Fruit fly (Drosophila melanogaster): Measurements from ENCODE around the gene CG5111.

CG5111 gene

DNA sequence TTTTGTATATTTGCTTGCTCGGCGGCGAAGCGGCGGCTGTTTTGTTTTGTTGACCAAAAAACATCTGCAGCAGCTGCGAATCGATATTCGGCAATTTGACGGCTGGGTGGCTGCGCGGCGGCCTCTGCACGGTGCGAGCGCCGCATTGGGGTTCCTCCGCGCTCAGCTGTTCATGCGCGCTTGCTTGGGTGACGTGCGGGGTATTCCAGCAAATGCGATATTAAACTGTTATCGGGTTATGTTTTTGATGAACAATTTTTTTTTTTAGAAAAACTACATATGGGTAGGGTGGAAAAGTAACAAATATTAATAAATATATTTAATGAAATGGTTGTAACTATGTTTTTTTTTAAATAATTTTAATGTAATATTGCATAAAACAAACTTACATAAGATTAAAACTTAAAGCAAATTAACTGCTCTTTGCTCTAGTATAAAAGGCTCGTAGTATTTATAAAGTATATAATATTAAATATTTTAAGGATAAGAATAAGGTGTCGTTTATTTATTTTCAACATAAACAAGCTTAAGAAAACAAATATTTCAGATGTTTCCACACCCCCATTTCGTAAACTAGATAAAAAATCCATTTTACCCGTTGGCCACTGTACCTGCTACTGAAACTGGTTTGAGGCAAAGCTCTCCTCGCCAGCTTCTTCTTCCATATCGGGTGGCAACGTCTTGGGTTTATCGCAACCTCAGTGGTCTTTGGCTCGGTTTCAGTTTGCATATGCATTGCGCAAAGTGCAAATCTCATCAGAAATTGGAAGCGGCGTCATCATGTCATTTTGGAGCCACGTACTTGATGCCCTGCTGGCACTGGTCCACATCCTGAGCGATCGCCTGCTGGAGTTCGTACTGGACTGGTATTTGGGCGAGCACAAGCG, 15.1 kb upstream of the CG5111 start, which contains the start of the genes Gnpat and CG5112 (continued):
- TF ChIP-seq CG15269 (tag; optimal IDR thresholded peaks at IDR 0.05) (peak; percentile 66), grn (GFP tag; optimal IDR thresholded peaks at IDR 0.05) (no peak), CrebB (tag; optimal IDR thresholded peaks at IDR 0.05) (peak; percentile 4), tna (GFP tag; IDR thresholded peaks at IDR 0.05; ENCODE audit: partially characterized antibody) (peak; percentile 46), hkb (optimal IDR thresholded peaks at IDR 0.05) (no peak), hkb (GFP tag; IDR thresholded peaks at IDR 0.05) (peak; percentile 11; the same call in 1 of the 2 replicates), chm (GFP tag; IDR thresholded peaks at IDR 0.05) (peak; percentile 90), CG17829 (tag; optimal IDR thresholded peaks at IDR 0.05) (peak; percentile 47), Fer3 (tag; optimal IDR thresholded peaks at IDR 0.05) (peak; percentile 46), psq (GFP tag; optimal IDR thresholded peaks at IDR 0.05) (no peak), sens-2 (GFP tag; IDR thresholded peaks at IDR 0.05) (no peak), Mad (GFP tag; optimal IDR thresholded peaks at IDR 0.05) (peak; percentile 34), sna (GFP tag; IDR thresholded peaks at IDR 0.05; ENCODE audit: partially characterized antibody) (peak; percentile 47), CG42726 (GFP tag; IDR thresholded peaks at IDR 0.05; ENCODE audit: partially characterized antibody) (peak; percentile 55; the same call in 1 of the 2 replicates), Ravus (GFP tag; IDR thresholded peaks at IDR 0.05) (no peak), CG17912 (GFP tag; optimal IDR thresholded peaks at IDR 0.05) (peak; percentile 20), CG12104 (GFP tag; optimal IDR thresholded peaks at IDR 0.05) (peak; percentile 35), Dek (tag; optimal IDR thresholded peaks at IDR 0.05) (peak; percentile 0), CG1647 (GFP tag; optimal IDR thresholded peaks at IDR 0.05) (peak; percentile 30), jigr1 (GFP tag; IDR thresholded peaks at IDR 0.05) (no peak; the same call in 2 of the 3 replicates), YL-1 (GFP tag; optimal IDR thresholded peaks at IDR 0.05) (peak; percentile 1), CG33213 (GFP tag; optimal IDR thresholded peaks at IDR 0.05) (peak; percentile 66), CG12299 (tag; optimal IDR thresholded peaks at IDR 0.05) (peak; percentile 62), Fer2 (tag; optimal IDR thresholded peaks at IDR 0.05) (peak; percentile 27), CG31441 (GFP tag; IDR thresholded peaks at IDR 0.05) (0 out of 2 replicates have a peak, but pooled peaks have one; percentile 40), CG7556 (GFP tag; optimal IDR thresholded peaks at IDR 0.05) (peak; percentile 58), pzg (GFP tag; optimal IDR thresholded peaks at IDR 0.05) (peak; percentile 72), knrl (GFP tag; IDR thresholded peaks at IDR 0.05; ENCODE audit: partially characterized antibody) (peak; percentile 71), so (GFP tag; IDR thresholded peaks at IDR 0.05) (0 out of 3 replicates have a peak, but pooled peaks have one; percentile 38), Ssrp (tag; optimal IDR thresholded peaks at IDR 0.05) (peak; percentile 45), CG13123 (GFP tag; optimal IDR thresholded peaks at IDR 0.05) (no peak), otp (GFP tag; IDR thresholded peaks at IDR 0.05) (peak; percentile 58; the same call in 2 of the 3 replicates), gsb (GFP tag; IDR thresholded peaks at IDR 0.05) (peak; percentile 68), CG18619 (GFP tag; optimal IDR thresholded peaks at IDR 0.05) (peak; percentile 45), gsb-n (tag; optimal IDR thresholded peaks at IDR 0.05) (peak; percentile 20), Eip74EF (GFP tag; optimal IDR thresholded peaks at IDR 0.05) (no peak), CG11695 (GFP tag; IDR thresholded peaks at IDR 0.05) (peak; percentile 19; the same call in 1 of the 3 replicates), CG17328 (GFP tag; IDR thresholded peaks at IDR 0.05) (peak; percentile 61), CG17385 (GFP tag; optimal IDR thresholded peaks at IDR 0.05) (peak; percentile 80), wek (GFP tag; optimal IDR thresholded peaks at IDR 0.05) (peak; percentile 100), Ada2b (GFP tag; IDR thresholded peaks at IDR 0.05) (peak; percentile 62), seq (GFP tag; IDR thresholded peaks at IDR 0.05) (no peak; the same call in 1 of the 2 replicates), CG2120 (GFP tag; optimal IDR thresholded peaks at IDR 0.05) (peak; percentile 79), Bgb (GFP tag; IDR thresholded peaks at IDR 0.05; ENCODE audit: partially characterized antibody) (peak; percentile 71), CG18599 (GFP tag; optimal IDR thresholded peaks at IDR 0.05) (peak; percentile 50), CG18764 (GFP tag; optimal IDR thresholded peaks at IDR 0.05) (peak; percentile 93), Dbx (GFP tag; IDR thresholded peaks at IDR 0.05) (peak; percentile 86), lmd (GFP tag; IDR thresholded peaks at IDR 0.05) (peak; percentile 69)

Data from whole organism, embryonic.